Fruit fly (Drosophila melanogaster): ENCODE data around the gene betaGlu.

- no peak for TF ChIP-seq h (optimal IDR thresholded peaks at IDR 0.05)
- no peak for TF ChIP-seq ttk (optimal IDR thresholded peaks at IDR 0.05)
- TF ChIP-seq Myc (optimal IDR thresholded peaks at IDR 0.05) = no peak
- TF ChIP-seq insv (optimal IDR thresholded peaks at IDR 0.05) = no peak
- no peak for TF ChIP-seq psq (optimal IDR thresholded peaks at IDR 0.05)
- no peak for TF ChIP-seq Sin3A (optimal IDR thresholded peaks at IDR 0.05)
Observed at dm6 chr3R:31744044-31744652, 27.5 kb downstream of the betaGlu start, which contains the start of gene CG1896.
